2 fruit fly cellular contexts compared by ENCODE assay signal in the genomic region with DNA sequence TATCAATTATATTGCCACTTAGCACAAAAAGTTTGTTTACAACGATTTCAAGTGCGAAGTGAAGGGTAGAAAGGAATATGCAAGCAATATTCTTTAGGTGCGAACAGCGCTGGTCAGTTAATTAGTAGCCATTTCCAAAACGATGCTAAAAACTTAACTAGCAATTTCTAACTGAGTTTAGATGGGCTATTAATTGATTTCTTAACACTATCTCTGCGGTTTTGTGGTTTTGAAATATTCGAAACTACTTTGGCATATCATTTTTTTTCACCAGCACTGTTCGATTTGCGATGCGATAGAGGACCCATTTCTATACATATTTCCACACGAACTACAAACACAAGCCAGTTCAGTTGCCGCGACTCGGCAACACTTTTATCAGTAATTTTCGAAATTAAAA.
TF ChIP-seq lines count a peak whose summit lies in the region.

No protein-coding gene starts in this region.

TF ChIP-seq in whole organism, embryonic, 481 proteins besides CTCF, POLR2A, EP300 and RAD21 (continued from another document and continues in another):
- no peak for TF ChIP-seq sim (GFP tag; IDR thresholded peaks at IDR 0.05; lab: Robert Waterston, UW)
- no peak for TF ChIP-seq B-H2 (GFP tag; optimal IDR thresholded peaks at IDR 0.05; lab: Kevin White, UChicago)
- no peak for TF ChIP-seq CG17359 (tag; optimal IDR thresholded peaks at IDR 0.05; lab: Kevin White, UChicago)
- no peak for TF ChIP-seq Rx (GFP tag; IDR thresholded peaks at IDR 0.05; lab: Robert Waterston, UW)
- TF ChIP-seq CG12071 (GFP tag; optimal IDR thresholded peaks at IDR 0.05; lab: Kevin White, UChicago) = no peak
- TF ChIP-seq CG17385 (GFP tag; optimal IDR thresholded peaks at IDR 0.05; lab: Kevin White, UChicago) = peak; percentile 26
- TF ChIP-seq Drgx (GFP tag; IDR thresholded peaks at IDR 0.05; lab: Robert Waterston, UW) = peak; percentile 55
- no peak for TF ChIP-seq wdn (GFP tag; IDR thresholded peaks at IDR 0.05; lab: Robert Waterston, UW)
- no peak for TF ChIP-seq Elba2 (GFP tag; optimal IDR thresholded peaks at IDR 0.05; lab: Kevin White, UChicago)
- TF ChIP-seq prd (optimal IDR thresholded peaks at IDR 0.05; lab: Kevin White, UChicago) = no peak
- TF ChIP-seq prd (GFP tag; IDR thresholded peaks at IDR 0.05; lab: Robert Waterston, UW) = 0 out of 3 replicates have a peak, but pooled peaks have one; percentile 14
- TF ChIP-seq CG4282 (GFP tag; optimal IDR thresholded peaks at IDR 0.05; lab: Kevin White, UChicago) = no peak
- no peak for TF ChIP-seq trh (GFP tag; optimal IDR thresholded peaks at IDR 0.05; lab: Kevin White, UChicago)
- no peak for TF ChIP-seq Mes4 (GFP tag; optimal IDR thresholded peaks at IDR 0.05; lab: Kevin White, UChicago)
- TF ChIP-seq mirr (GFP tag; optimal IDR thresholded peaks at IDR 0.05; lab: Kevin White, UChicago) = no peak
- no peak for TF ChIP-seq run (tag; optimal IDR thresholded peaks at IDR 0.05; lab: Kevin White, UChicago)
- peak in 1 of 2 experiments; percentile 18 for TF ChIP-seq eve (GFP tag; optimal IDR thresholded peaks at IDR 0.05; lab: Kevin White, UChicago)
- peak; percentile 25 for TF ChIP-seq caup (GFP tag; optimal IDR thresholded peaks at IDR 0.05; lab: Kevin White, UChicago; ENCODE audit: severe bottlenecking)
- TF ChIP-seq CG4404 (GFP tag; IDR thresholded peaks at IDR 0.05; lab: Robert Waterston, UW) = no peak
- TF ChIP-seq Taf1 (GFP tag; IDR thresholded peaks at IDR 0.05; lab: Robert Waterston, UW) = no peak
- TF ChIP-seq sisA (GFP tag; IDR thresholded peaks at IDR 0.05; lab: Robert Waterston, UW) = no peak
- TF ChIP-seq so (GFP tag; IDR thresholded peaks at IDR 0.05; lab: Robert Waterston, UW) = 0 out of 3 replicates have a peak, but pooled peaks have one; percentile 15
- TF ChIP-seq CG12769 (tag; optimal IDR thresholded peaks at IDR 0.05; lab: Kevin White, UChicago) = peak; percentile 46
- peak; percentile 29 for TF ChIP-seq Fer1 (GFP tag; optimal IDR thresholded peaks at IDR 0.05; lab: Kevin White, UChicago)
- no peak for TF ChIP-seq D19A (tag; optimal IDR thresholded peaks at IDR 0.05; lab: Kevin White, UChicago)
- TF ChIP-seq pzg (GFP tag; optimal IDR thresholded peaks at IDR 0.05; lab: Kevin White, UChicago) = no peak
- no peak for TF ChIP-seq CG6175 (GFP tag; IDR thresholded peaks at IDR 0.05; lab: Robert Waterston, UW)
- TF ChIP-seq CG2202 (tag; optimal IDR thresholded peaks at IDR 0.05; lab: Kevin White, UChicago) = no peak
- TF ChIP-seq lola (GFP tag; optimal IDR thresholded peaks at IDR 0.05; lab: Kevin White, UChicago) = no peak
- TF ChIP-seq cad (GFP tag; optimal IDR thresholded peaks at IDR 0.05; lab: Kevin White, UChicago) = no peak
- peak; percentile 12 for TF ChIP-seq CG8388 (GFP tag; optimal IDR thresholded peaks at IDR 0.05; lab: Kevin White, UChicago)
- no peak for TF ChIP-seq gfzf (GFP tag; optimal IDR thresholded peaks at IDR 0.05; lab: Kevin White, UChicago)
- peak; percentile 26 for TF ChIP-seq nom (GFP tag; optimal IDR thresholded peaks at IDR 0.05; lab: Kevin White, UChicago)
- TF ChIP-seq ttk (GFP tag; IDR thresholded peaks at IDR 0.05; lab: Robert Waterston, UW) = no peak
- no peak for TF ChIP-seq NC2β (GFP tag; optimal IDR thresholded peaks at IDR 0.05; lab: Kevin White, UChicago)
- TF ChIP-seq Dbx (GFP tag; IDR thresholded peaks at IDR 0.05; lab: Robert Waterston, UW) = 0 out of 3 replicates have a peak, but pooled peaks have one; percentile 8
- TF ChIP-seq Atf6 (GFP tag; IDR thresholded peaks at IDR 0.05; lab: Robert Waterston, UW) = peak; percentile 30; the same call in 1 of the 2 replicates
- no peak for TF ChIP-seq da (GFP tag; optimal IDR thresholded peaks at IDR 0.05; lab: Kevin White, UChicago)
- TF ChIP-seq sr (GFP tag; IDR thresholded peaks at IDR 0.05; lab: Robert Waterston, UW) = no peak
- TF ChIP-seq sens (GFP tag; lab: Kevin White, UChicago) = peak; percentile 63
- no peak for TF ChIP-seq CG2199 (GFP tag; IDR thresholded peaks at IDR 0.05; lab: Robert Waterston, UW)
- no peak for TF ChIP-seq Sox100B (GFP tag; optimal IDR thresholded peaks at IDR 0.05; lab: Kevin White, UChicago)
- TF ChIP-seq CG34422 (GFP tag; IDR thresholded peaks at IDR 0.05; lab: Robert Waterston, UW) = no peak
- peak; percentile 54 for TF ChIP-seq stc (GFP tag; IDR thresholded peaks at IDR 0.05; lab: Robert Waterston, UW)
- no peak for TF ChIP-seq CG6683 (GFP tag; optimal IDR thresholded peaks at IDR 0.05; lab: Kevin White, UChicago)
- TF ChIP-seq ind (GFP tag; optimal IDR thresholded peaks at IDR 0.05; lab: Kevin White, UChicago) = peak; percentile 3
- TF ChIP-seq exex (tag; optimal IDR thresholded peaks at IDR 0.05; lab: Kevin White, UChicago) = peak; percentile 69
- no peak for TF ChIP-seq Gsc (GFP tag; IDR thresholded peaks at IDR 0.05; lab: Robert Waterston, UW)
- peak; percentile 20 for TF ChIP-seq CG8924 (tag; optimal IDR thresholded peaks at IDR 0.05; lab: Kevin White, UChicago)
- no peak for TF ChIP-seq aop (GFP tag; IDR thresholded peaks at IDR 0.05; lab: Robert Waterston, UW)
- TF ChIP-seq HmgZ (tag; optimal IDR thresholded peaks at IDR 0.05; lab: Kevin White, UChicago) = peak; percentile 19
- no peak for TF ChIP-seq CG1529 (GFP tag; optimal IDR thresholded peaks at IDR 0.05; lab: Kevin White, UChicago)
- no peak for TF ChIP-seq amos (GFP tag; IDR thresholded peaks at IDR 0.05; lab: Robert Waterston, UW; ENCODE audit: partially characterized antibody)
- 0 out of 2 replicates have a peak, but pooled peaks have one; percentile 10 for TF ChIP-seq CG6689 (GFP tag; IDR thresholded peaks at IDR 0.05; lab: Robert Waterston, UW)
- TF ChIP-seq CG10543 (GFP tag; optimal IDR thresholded peaks at IDR 0.05; lab: Kevin White, UChicago) = no peak
- no peak for TF ChIP-seq CG12219 (GFP tag; optimal IDR thresholded peaks at IDR 0.05; lab: Kevin White, UChicago)
- TF ChIP-seq CG2678 (tag; optimal IDR thresholded peaks at IDR 0.05; lab: Kevin White, UChicago) = peak; percentile 50
- peak; percentile 2 for TF ChIP-seq sug (tag; optimal IDR thresholded peaks at IDR 0.05; lab: Kevin White, UChicago)
- TF ChIP-seq lilli (GFP tag; optimal IDR thresholded peaks at IDR 0.05; lab: Kevin White, UChicago) = peak; percentile 49
- TF ChIP-seq CG3407 (GFP tag; optimal IDR thresholded peaks at IDR 0.05; lab: Kevin White, UChicago) = no peak
- TF ChIP-seq CG13894 (tag; optimal IDR thresholded peaks at IDR 0.05; lab: Kevin White, UChicago) = no peak
- TF ChIP-seq inv (GFP tag; IDR thresholded peaks at IDR 0.05; lab: Robert Waterston, UW; ENCODE audit: partially characterized antibody) = no peak
- TF ChIP-seq Myb (GFP tag; optimal IDR thresholded peaks at IDR 0.05; lab: Kevin White, UChicago) = no peak
- no peak for TF ChIP-seq ara (GFP tag; IDR thresholded peaks at IDR 0.05; lab: Robert Waterston, UW)
- TF ChIP-seq HmgD (GFP tag; optimal IDR thresholded peaks at IDR 0.05; lab: Kevin White, UChicago) = no peak
- TF ChIP-seq al (GFP tag; IDR thresholded peaks at IDR 0.05; lab: Robert Waterston, UW) = no peak

TF ChIP-seq in whole organism, prepupa, 60 proteins besides CTCF, POLR2A, EP300 and RAD21 (continued from another document):
- TF ChIP-seq CG8119 (GFP tag; IDR thresholded peaks at IDR 0.05; lab: Robert Waterston, UW) (peak; percentile 44; the same call in 1 of the 3 replicates), Eip78C (GFP tag; lab: Kevin White, UChicago) (peak; percentile 88), net (GFP tag; optimal IDR thresholded peaks at IDR 0.05; lab: Kevin White, UChicago) (peak; percentile 57), svp (GFP tag; lab: Kevin White, UChicago) (peak; percentile 22), salr (GFP tag; optimal IDR thresholded peaks at IDR 0.05; lab: Kevin White, UChicago) (peak in 1 of 2 experiments; percentile 15), CG1621 (tag; optimal IDR thresholded peaks at IDR 0.05; lab: Kevin White, UChicago) (peak; percentile 49), dsx (GFP tag; optimal IDR thresholded peaks at IDR 0.05; lab: Kevin White, UChicago; ENCODE audit: poor library complexity, severe bottlenecking) (no peak), CG32006 (GFP tag; optimal IDR thresholded peaks at IDR 0.05; lab: Kevin White, UChicago) (peak; percentile 61), CG3919 (GFP tag; optimal IDR thresholded peaks at IDR 0.05; lab: Kevin White, UChicago) (peak; percentile 53), Eip93F (GFP tag; optimal IDR thresholded peaks at IDR 0.05; lab: Kevin White, UChicago) (no peak)
TF ChIP-seq in whole organism, prepupa: peak in this region for 48.
